Worm (Caenorhabditis elegans): Measurements from ENCODE around the gene C29F5.1.

Gene C29F5.1

DNA sequence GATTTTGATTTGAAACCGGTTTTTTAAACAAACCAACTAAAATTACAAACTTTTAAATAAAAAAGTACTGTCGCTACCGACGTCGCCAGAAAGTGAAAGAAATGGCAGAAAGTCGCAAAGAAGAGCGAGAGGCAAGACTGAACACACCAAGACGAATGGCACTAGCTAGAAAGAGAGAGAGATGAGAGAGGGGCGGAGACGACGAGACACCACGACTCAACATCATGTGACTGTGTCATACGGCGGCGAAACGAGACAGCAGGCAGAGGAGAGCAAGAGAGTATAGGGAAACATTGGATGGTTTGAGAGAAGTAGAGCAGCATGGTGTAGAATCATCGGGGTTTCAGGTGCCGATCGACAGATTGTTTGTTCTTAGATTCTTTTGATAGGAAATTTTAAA is 45.0 kb downstream of the C29F5.1 start (continued):
- TF ChIP-seq nhr-77 (tag; optimal IDR thresholded peaks at IDR 0.05), result peak; percentile 28
- peak; percentile 94 for TF ChIP-seq tbx-2 (tag; optimal IDR thresholded peaks at IDR 0.05)
- TF ChIP-seq mab-9 (GFP tag; IDR thresholded peaks at IDR 0.05), result peak; percentile 70
- no peak for TF ChIP-seq nhr-76 (tag; optimal IDR thresholded peaks at IDR 0.05)
- peak; percentile 87 for TF ChIP-seq nhr-19 (GFP tag; conservative IDR thresholded peaks at IDR 0.05)
- no peak for TF ChIP-seq ceh-63 (GFP tag; optimal IDR thresholded peaks at IDR 0.05)
- no peak for TF ChIP-seq fkh-4 (tag; optimal IDR thresholded peaks at IDR 0.05; ENCODE audit: borderline replicate concordance)
- peak; percentile 29 for TF ChIP-seq aha-1 (tag; optimal IDR thresholded peaks at IDR 0.05)
- TF ChIP-seq isw-1 (GFP tag; IDR thresholded peaks at IDR 0.05), result peak; percentile 67
- peak; percentile 47 to 61 for TF ChIP-seq egl-27 (tag; optimal IDR thresholded peaks at IDR 0.05)
- peak; percentile 66 for TF ChIP-seq zip-4 (GFP tag; optimal IDR thresholded peaks at IDR 0.05)
- no peak for TF ChIP-seq pqm-1 (tag; optimal IDR thresholded peaks at IDR 0.05)
- peak; percentile 35 for TF ChIP-seq fkh-10 (GFP tag; optimal IDR thresholded peaks at IDR 0.05)
- no peak for TF ChIP-seq nhr-84 (tag; optimal IDR thresholded peaks at IDR 0.05)
- no peak for TF ChIP-seq aly-2 (tag; optimal IDR thresholded peaks at IDR 0.05)
- no peak for TF ChIP-seq vab-15 (tag; optimal IDR thresholded peaks at IDR 0.05)
- no peak for TF ChIP-seq F16B12.6 (tag; optimal IDR thresholded peaks at IDR 0.05)
- TF ChIP-seq ceh-82 (tag; optimal IDR thresholded peaks at IDR 0.05), result peak; percentile 84 to 92 (median 85)
- no peak for TF ChIP-seq alr-1 (tag; optimal IDR thresholded peaks at IDR 0.05; ENCODE audit: borderline replicate concordance)
- peak; percentile 93 for TF ChIP-seq nhr-90 (tag; optimal IDR thresholded peaks at IDR 0.05; ENCODE audit: poor library complexity)
- no peak; the same call in 1 of the 2 replicates for TF ChIP-seq ceh-88 (GFP tag; IDR thresholded peaks at IDR 0.05)
- TF ChIP-seq efl-1 (optimal IDR thresholded peaks at IDR 0.05), result peak; percentile 82 to 85
- TF ChIP-seq efl-1 (GFP tag; optimal IDR thresholded peaks at IDR 0.05 in 1 of 2), result peak; percentile 69 to 98
- no peak for TF ChIP-seq unc-62 (GFP tag; optimal IDR thresholded peaks at IDR 0.05)
- TF ChIP-seq sox-4 (tag; optimal IDR thresholded peaks at IDR 0.05), result peak; percentile 69
- TF ChIP-seq lin-15B (tag; optimal IDR thresholded peaks at IDR 0.05), result peak; percentile 20
- peak; percentile 94 for TF ChIP-seq nhr-47 (tag; optimal IDR thresholded peaks at IDR 0.05)
- peak; percentile 22 for TF ChIP-seq sup-37 (GFP tag; optimal IDR thresholded peaks at IDR 0.05)
- TF ChIP-seq mdl-1 (tag; optimal IDR thresholded peaks at IDR 0.05), result peak; percentile 22 to 98
- peak; percentile 78 for TF ChIP-seq lir-3 (tag; optimal IDR thresholded peaks at IDR 0.05; ENCODE audit: poor library complexity)
- no peak for TF ChIP-seq efl-3 (GFP tag; optimal IDR thresholded peaks at IDR 0.05)

DNA sequence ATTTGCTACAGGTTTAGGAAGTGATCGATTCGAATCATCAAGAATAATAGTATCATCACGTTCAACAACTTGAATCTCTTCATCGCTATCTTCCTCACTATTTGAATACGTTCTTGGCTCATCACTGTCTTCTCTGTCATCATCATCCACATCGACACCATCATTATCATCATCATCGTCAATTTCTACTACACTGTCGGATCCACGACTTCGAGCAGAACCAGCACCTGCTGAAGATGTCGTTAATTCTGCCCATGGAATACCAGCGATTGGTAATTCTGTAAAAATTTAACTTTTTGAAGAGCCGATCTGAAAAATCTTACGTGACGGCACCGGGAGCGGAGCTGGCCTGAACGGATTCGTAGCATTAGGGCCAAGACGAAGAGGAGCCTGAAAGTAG is 46.6 kb downstream of the C29F5.1 start:
- TF ChIP-seq Y116A8C.19 (tag; optimal IDR thresholded peaks at IDR 0.05; ENCODE audit: borderline replicate concordance) (no peak), lin-39 (tag; optimal IDR thresholded peaks at IDR 0.05) (no peak), nhr-90 (tag; optimal IDR thresholded peaks at IDR 0.05; ENCODE audit: poor library complexity) (no peak), efl-1 (optimal IDR thresholded peaks at IDR 0.05) (no peak), efl-1 (GFP tag; optimal IDR thresholded peaks at IDR 0.05 in 1 of 2) (peak in 1 of 2 experiments; percentile 91)

ce11 chrII:6351887-6352286 is 48.6 kb downstream of the C29F5.1 start, which contains the start of gene C32D5.10:
Gene C32D5.10, minus strand, starts transcription at chrII:6351987.
- TF ChIP-seq egl-13 (tag; optimal IDR thresholded peaks at IDR 0.05) (no peak), nhr-77 (tag; optimal IDR thresholded peaks at IDR 0.05) (no peak), nhr-71 (tag; optimal IDR thresholded peaks at IDR 0.05) (no peak), lir-3 (tag; optimal IDR thresholded peaks at IDR 0.05; ENCODE audit: poor library complexity) (no peak), nhr-28 (tag; optimal IDR thresholded peaks at IDR 0.05) (no peak), tlp-1 (tag; optimal IDR thresholded peaks at IDR 0.05) (no peak), swsn-7 (tag; optimal IDR thresholded peaks at IDR 0.05) (no peak), ceh-90 (tag; optimal IDR thresholded peaks at IDR 0.05) (no peak), unc-62 (GFP tag; optimal IDR thresholded peaks at IDR 0.05) (no peak), lsy-2 (tag; optimal IDR thresholded peaks at IDR 0.05) (no peak), pax-3 (tag; optimal IDR thresholded peaks at IDR 0.05) (no peak), elt-3 (tag; optimal IDR thresholded peaks at IDR 0.05) (no peak), ceh-88 (GFP tag; IDR thresholded peaks at IDR 0.05) (no peak), skn-1 (tag; optimal IDR thresholded peaks at IDR 0.05) (no peak), xbp-1 (tag; optimal IDR thresholded peaks at IDR 0.05) (no peak), jun-1 (tag; optimal IDR thresholded peaks at IDR 0.05) (no peak), lin-35 (GFP tag; optimal IDR thresholded peaks at IDR 0.05) (no peak), egl-27 (tag; optimal IDR thresholded peaks at IDR 0.05) (no peak)

Data from whole organism, L1 larva.